Worm (Caenorhabditis elegans) whole organism, L4 larva: ENCODE results near the gene Y41D4B.15.

ENCODE experiments used
- aha-1 ChIP-seq: fragments of 150-350 bp; peaks from one replicate; lab custom pipeline; 2014; ENCODE audit warnings: missing biosample characterization, missing genetic modification characterization
- ceh-82 ChIP-seq: sonication (generic microtip); optimal IDR thresholded peaks from 2 replicates; lab custom pipeline; 2017; ENCODE audit warnings: missing biosample characterization, missing genetic modification characterization
- hlh-30 ChIP-seq: sonication (generic microtip); optimal IDR thresholded peaks from 2 replicates; lab custom pipeline; 2017; ENCODE audit warnings: antibody characterized with exemption, mild to moderate bottlenecking, missing genetic modification characterization, missing compliant biosample characterization; ENCODE audit not compliant: insufficient read depth
- mep-1 ChIP-seq: fragments of 150-350 bp; sonication (generic microtip); optimal IDR thresholded peaks from 3 replicates; lab custom pipeline; 2014; ENCODE audit warnings: missing biosample characterization, missing genetic modification characterization
- nhr-10 ChIP-seq: fragments of 150-350 bp; optimal IDR thresholded peaks from 2 replicates; lab custom pipeline; 2014; ENCODE audit warnings: missing biosample characterization, missing genetic modification characterization
- nhr-28 ChIP-seq: fragments of 150-350 bp; optimal IDR thresholded peaks from 2 replicates; lab custom pipeline; 2014; ENCODE audit warnings: missing biosample characterization, missing genetic modification characterization
- snpc-4 ChIP-seq: fragments of 150-350 bp; optimal IDR thresholded peaks from 2 replicates; lab custom pipeline; 2014; ENCODE audit warnings: missing biosample characterization, missing genetic modification characterization
- unc-130 ChIP-seq: sonication (generic microtip); optimal IDR thresholded peaks from 2 replicates; lab custom pipeline; 2016; ENCODE audit warnings: missing genetic modification reagents, missing genetic modification characterization, missing compliant biosample characterization
- zag-1 ChIP-seq: fragments of 150-350 bp; optimal IDR thresholded peaks from 2 replicates; lab custom pipeline; 2014; ENCODE audit warnings: missing biosample characterization, missing genetic modification characterization

DNA sequence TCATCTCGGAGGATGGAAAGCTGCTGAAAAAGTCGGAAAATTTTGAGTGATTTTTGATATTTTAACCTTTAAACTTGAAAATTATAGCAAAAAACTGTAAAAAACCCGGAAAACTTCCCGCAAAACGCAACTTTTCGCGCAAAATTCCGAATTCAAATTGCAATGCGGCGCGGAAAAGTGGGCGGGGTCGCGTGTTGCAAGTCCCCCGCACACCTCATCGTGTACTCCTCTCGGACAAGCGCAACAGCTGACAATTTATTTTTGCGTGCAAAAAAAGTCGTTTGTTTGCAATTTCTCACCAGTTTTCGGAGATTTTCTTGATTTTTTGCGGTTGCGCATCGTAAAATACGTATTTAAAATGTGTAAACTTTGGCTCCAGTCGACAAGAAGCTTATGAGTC lies 31.9 kb downstream of the Y41D4B.15 start, which contains the start of gene npp-8:
- peak; percentile 56 for TF ChIP-seq aha-1
- TF ChIP-seq hlh-30 (tag; lab: Kevin White, UChicago) = peak; percentile 90
- no peak for TF ChIP-seq snpc-4 (tag; lab: Kevin White, UChicago)
- no peak for TF ChIP-seq ceh-82 (tag; lab: Kevin White, UChicago)
- TF ChIP-seq zag-1 (tag; lab: Kevin White, UChicago) = no peak
- peak; percentile 62 for TF ChIP-seq nhr-28
- no peak for TF ChIP-seq nhr-10 (tag; lab: Kevin White, UChicago)
- TF ChIP-seq mep-1 (tag; lab: Kevin White, UChicago) = peak; percentile 90
- TF ChIP-seq unc-130 (GFP tag; lab: Kevin White, UChicago) = peak; percentile 93
